Fruit fly (Drosophila melanogaster) whole organism, prepupa: Measurements from ENCODE around the gene CG14234.

Source experiments
- CG10669 ChIP-seq: fragments of 200-800 bp; sonication (Bioruptor generic); optimal IDR thresholded peaks from 3 replicates; lab custom pipeline; 2018; ENCODE audit warnings: missing biosample characterization, mild to moderate bottlenecking, missing genetic modification characterization, moderate library complexity
- CG11902 ChIP-seq: fragments of 200-800 bp; sonication (Bioruptor generic); optimal IDR thresholded peaks from 3 replicates; lab custom pipeline; 2016; ENCODE audit warnings: missing biosample characterization, missing genetic modification characterization
- CG15336 ChIP-seq: fragments of 200-800 bp; sonication (Bioruptor generic); IDR thresholded peaks from 2 replicates; pipeline ENCODE4 v1.3.6; 2022; ENCODE audit warnings: missing biosample characterization, missing genetic modification characterization
- CG1621 ChIP-seq: fragments of 200-800 bp; sonication (Bioruptor generic); optimal IDR thresholded peaks from 3 replicates; lab custom pipeline; 2018; ENCODE audit warnings: missing biosample characterization, mild to moderate bottlenecking, missing genetic modification characterization
- CG31627 ChIP-seq: fragments of 200-800 bp; sonication (Bioruptor generic); optimal IDR thresholded peaks from 3 replicates; lab custom pipeline; 2016; ENCODE audit warnings: missing biosample characterization, missing genetic modification characterization
- CG32006 ChIP-seq: fragments of 200-800 bp; sonication (Bioruptor generic); optimal IDR thresholded peaks from 3 replicates; lab custom pipeline; 2017; ENCODE audit warnings: missing biosample characterization, mild to moderate bottlenecking, missing genetic modification characterization
- CG34406 ChIP-seq: fragments of 200-800 bp; sonication (Bioruptor generic); optimal IDR thresholded peaks from 3 replicates; lab custom pipeline; 2016; ENCODE audit warnings: missing biosample characterization, missing genetic modification characterization
- CG4318 ChIP-seq: fragments of 200-800 bp; sonication (Bioruptor generic); optimal IDR thresholded peaks from 3 replicates; lab custom pipeline; 2017; ENCODE audit warnings: missing biosample characterization, mild to moderate bottlenecking, missing genetic modification characterization
- CG6163 ChIP-seq: fragments of 200-800 bp; sonication (Bioruptor generic); IDR thresholded peaks from 3 replicates; pipeline ENCODE4 v1.3.6; 2022; ENCODE audit warnings: missing biosample characterization, missing genetic modification characterization
- CG6792 ChIP-seq: fragments of 200-800 bp; sonication (Bioruptor generic); optimal IDR thresholded peaks from 3 replicates; lab custom pipeline; 2016; ENCODE audit warnings: missing biosample characterization, missing genetic modification characterization
- CG6808 ChIP-seq: fragments of 200-800 bp; sonication (Bioruptor generic); optimal IDR thresholded peaks from 3 replicates; lab custom pipeline; 2017; ENCODE audit warnings: missing biosample characterization, missing genetic modification characterization, mild to moderate bottlenecking, moderate library complexity, missing genetic modification reagents
- CG6854 ChIP-seq: fragments of 200-800 bp; sonication (Bioruptor generic); optimal IDR thresholded peaks from 2 replicates; lab custom pipeline; 2017; ENCODE audit warnings: missing biosample characterization, mild to moderate bottlenecking, missing genetic modification characterization
- CG7368 ChIP-seq: fragments of 200-800 bp; sonication (Bioruptor generic); optimal IDR thresholded peaks from 3 replicates; lab custom pipeline; 2016; ENCODE audit warnings: missing biosample characterization, missing genetic modification characterization
- CG8319 ChIP-seq: fragments of 200-800 bp; sonication (Bioruptor generic); optimal IDR thresholded peaks from 3 replicates; lab custom pipeline; 2016; ENCODE audit warnings: missing biosample characterization, missing genetic modification characterization
- CG9139 ChIP-seq: fragments of 200-800 bp; sonication (Bioruptor generic); optimal IDR thresholded peaks from 3 replicates; lab custom pipeline; 2017; ENCODE audit warnings: missing biosample characterization, mild to moderate bottlenecking, missing genetic modification characterization
- Eip75B ChIP-seq: fragments of 200-800 bp; sonication (Bioruptor generic); optimal IDR thresholded peaks from 3 replicates; lab custom pipeline; 2016; ENCODE audit warnings: missing biosample characterization, missing genetic modification characterization
- Eip78C ChIP-seq: fragments of 200-800 bp; sonication (Bioruptor generic); peaks from one replicate; lab custom pipeline; 2016; ENCODE audit warnings: missing biosample characterization, missing genetic modification characterization
- Ets21C ChIP-seq: fragments of 200-800 bp; sonication (Bioruptor generic); optimal IDR thresholded peaks from 3 replicates; lab custom pipeline; 2016; ENCODE audit warnings: missing biosample characterization, missing genetic modification characterization
- Ets96B ChIP-seq: fragments of 200-800 bp; optimal IDR thresholded peaks from 2 replicates; lab custom pipeline; 2019; ENCODE audit warnings: missing biosample characterization, mild to moderate bottlenecking, missing genetic modification characterization, moderate library complexity
- Gug ChIP-seq: fragments of 200-800 bp; sonication (Bioruptor generic); IDR thresholded peaks from 2 replicates; pipeline ENCODE4 v1.3.6; 2022; ENCODE audit warnings: missing biosample characterization, missing genetic modification characterization
- Met ChIP-seq: fragments of 200-800 bp; sonication (Bioruptor generic); optimal IDR thresholded peaks from 3 replicates; lab custom pipeline; 2016; ENCODE audit warnings: missing biosample characterization, missing genetic modification characterization
- Sox14 ChIP-seq: fragments of 200-800 bp; sonication (Bioruptor generic); optimal IDR thresholded peaks from 3 replicates; lab custom pipeline; 2016; ENCODE audit warnings: missing biosample characterization, missing genetic modification characterization
- achi ChIP-seq: fragments of 200-800 bp; sonication (Bioruptor generic); optimal IDR thresholded peaks from 3 replicates; lab custom pipeline; 2016; ENCODE audit warnings: missing biosample characterization, missing genetic modification characterization
- acj6 ChIP-seq: fragments of 200-800 bp; sonication (Bioruptor generic); optimal IDR thresholded peaks from 3 replicates; lab custom pipeline; 2016; ENCODE audit warnings: missing biosample characterization, missing genetic modification characterization
- cyc ChIP-seq: fragments of 200-800 bp; sonication (Bioruptor generic); optimal IDR thresholded peaks from 3 replicates; lab custom pipeline; 2016; ENCODE audit warnings: missing biosample characterization, missing genetic modification characterization
- esn ChIP-seq: fragments of 200-800 bp; sonication (Bioruptor generic); optimal IDR thresholded peaks from 2 replicates; lab custom pipeline; 2016; ENCODE audit warnings: missing biosample characterization, mild to moderate bottlenecking, missing genetic modification characterization, moderate library complexity
- fd59A ChIP-seq: fragments of 200-800 bp; sonication (Bioruptor generic); optimal IDR thresholded peaks from 2 replicates; lab custom pipeline; 2017; ENCODE audit warnings: missing biosample characterization, mild to moderate bottlenecking, missing genetic modification characterization, missing genetic modification reagents
- fd85E ChIP-seq: fragments of 200-800 bp; sonication (Bioruptor generic); optimal IDR thresholded peaks from 3 replicates; lab custom pipeline; 2016; ENCODE audit warnings: missing biosample characterization, missing genetic modification characterization
- fkh ChIP-seq: fragments of 200-800 bp; sonication (Bioruptor generic); optimal IDR thresholded peaks from 3 replicates; lab custom pipeline; 2017; ENCODE audit warnings: missing biosample characterization, mild to moderate bottlenecking, missing genetic modification characterization, moderate library complexity
- lz ChIP-seq: fragments of 200-800 bp; sonication (Bioruptor generic); optimal IDR thresholded peaks from 3 replicates; lab custom pipeline; 2016; ENCODE audit warnings: missing biosample characterization, missing genetic modification characterization
- spab ChIP-seq: fragments of 200-800 bp; sonication (Bioruptor generic); optimal IDR thresholded peaks from 2 replicates; lab custom pipeline; 2017; ENCODE audit warnings: missing biosample characterization, mild to moderate bottlenecking, missing genetic modification characterization, missing genetic modification reagents
- ss ChIP-seq, 2 experiments: fragments of 200-800 bp; sonication (Bioruptor generic); optimal IDR thresholded peaks; 2 replicates in 1 of 2; 3 replicates in 1 of 2; lab custom pipeline; 2017 to 2018; ENCODE audit warnings: mild to moderate bottlenecking in 2 of 2, missing biosample characterization in 2 of 2, missing genetic modification characterization in 2 of 2, moderate library complexity in 1 of 2
- svp ChIP-seq: fragments of 200-800 bp; sonication (Bioruptor generic); peaks from one replicate; lab custom pipeline; 2016; ENCODE audit warnings: missing biosample characterization, missing genetic modification characterization
- vri ChIP-seq: fragments of 200-800 bp; sonication (Bioruptor generic); optimal IDR thresholded peaks from 3 replicates; lab custom pipeline; 2016; ENCODE audit warnings: missing biosample characterization, mild to moderate bottlenecking, missing genetic modification characterization

Gene CG14234

dm6 chrX:19769821-19770519 is 34.6 kb downstream of the CG14234 start (continued):
- peak; percentile 41 for TF ChIP-seq spab (GFP tag; lab: Kevin White, UChicago)
- peak; percentile 39 for TF ChIP-seq CG32006 (GFP tag; lab: Kevin White, UChicago)
- no peak for TF ChIP-seq Gug
- peak; percentile 66 for TF ChIP-seq esn (GFP tag; lab: Kevin White, UChicago)
- peak; percentile 39 for TF ChIP-seq CG7368 (GFP tag; lab: Kevin White, UChicago)
- peak; percentile 4 for TF ChIP-seq CG8319 (GFP tag; lab: Kevin White, UChicago)
- TF ChIP-seq Sox14 (GFP tag; lab: Kevin White, UChicago), result peak; percentile 57
- TF ChIP-seq lz (GFP tag; lab: Kevin White, UChicago), result peak; percentile 46
- TF ChIP-seq CG6792 (GFP tag; lab: Kevin White, UChicago), result peak; percentile 33
- peak; percentile 39 for TF ChIP-seq CG34406
- peak; percentile 43 for TF ChIP-seq Eip75B (GFP tag; lab: Kevin White, UChicago)
- TF ChIP-seq CG6163 (GFP tag; lab: Robert Waterston, UW), result no peak; the same call in 1 of the 3 replicates
- peak; percentile 26 for TF ChIP-seq CG1621
- peak; percentile 40 for TF ChIP-seq Ets21C (GFP tag; lab: Kevin White, UChicago)
- TF ChIP-seq CG6808 (GFP tag; lab: Kevin White, UChicago), result peak; percentile 52

- no peak for TF ChIP-seq cyc (GFP tag; lab: Kevin White, UChicago)
- TF ChIP-seq svp (GFP tag; lab: Kevin White, UChicago), result no peak
- TF ChIP-seq CG6163 (GFP tag; lab: Robert Waterston, UW), result no peak
- TF ChIP-seq fd85E (GFP tag; lab: Kevin White, UChicago), result no peak
- no peak for TF ChIP-seq spab (GFP tag; lab: Kevin White, UChicago)
- no peak for TF ChIP-seq CG15336 (GFP tag; lab: Robert Waterston, UW)
- TF ChIP-seq CG11902, result no peak
- TF ChIP-seq fd59A (GFP tag; lab: Kevin White, UChicago), result no peak
- TF ChIP-seq vri (GFP tag; lab: Kevin White, UChicago), result no peak
- no peak for TF ChIP-seq CG10669 (GFP tag; lab: Kevin White, UChicago)
- TF ChIP-seq acj6 (GFP tag; lab: Kevin White, UChicago), result no peak
- no peak for TF ChIP-seq CG31627
- TF ChIP-seq CG9139 (GFP tag; lab: Kevin White, UChicago), result no peak
- TF ChIP-seq CG6854 (GFP tag; lab: Kevin White, UChicago), result no peak
- TF ChIP-seq CG4318 (GFP tag; lab: Kevin White, UChicago), result no peak
- TF ChIP-seq CG8319 (GFP tag; lab: Kevin White, UChicago), result no peak
- TF ChIP-seq CG7368 (GFP tag; lab: Kevin White, UChicago), result no peak
- TF ChIP-seq, all 60 proteins: peak for 0
Observed at dm6 chrX:19772002-19772622, 36.7 kb downstream of the CG14234 start.

- TF ChIP-seq ss (GFP tag; optimal IDR thresholded peaks at IDR 0.05; lab: Kevin White, UChicago) (peak in 1 of 2 experiments; percentile 1), Met (GFP tag; lab: Kevin White, UChicago) (no peak), fkh (GFP tag; lab: Kevin White, UChicago) (no peak), achi (GFP tag; lab: Kevin White, UChicago) (no peak), CG10669 (GFP tag; lab: Kevin White, UChicago) (no peak), Eip78C (peak; percentile 11), CG11902 (no peak), Ets96B (tag; lab: Kevin White, UChicago) (no peak), CG1621 (peak; percentile 4)
Observed at dm6 chrX:19773734-19774702, 38.6 kb downstream of the CG14234 start.
